Worm (Caenorhabditis elegans): ENCODE measurements around the gene sma-6.

The sma-6 gene

DNA sequence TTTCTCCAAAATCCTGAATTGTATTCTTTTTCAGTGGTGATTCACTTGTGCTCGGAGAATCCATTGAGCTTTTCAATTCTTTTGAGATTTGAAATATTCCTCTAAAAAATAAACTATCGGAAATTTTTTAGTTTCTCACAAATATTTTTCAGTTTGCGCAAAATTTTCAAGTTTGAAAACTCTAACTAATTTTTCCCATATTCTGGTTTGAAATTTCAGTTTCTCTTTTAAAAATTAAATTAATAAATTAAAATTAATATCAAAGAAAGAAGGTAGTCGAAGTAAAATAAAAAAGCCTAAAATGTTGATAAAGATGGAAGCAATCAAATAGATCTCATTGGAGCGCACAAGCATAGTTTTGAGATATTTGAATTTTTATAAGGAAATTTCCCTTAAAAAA, 27.6 kb downstream of the sma-6 start, which contains the start of gene C32D5.10:
C32D5.10 (minus strand) TSS at position 101 of the 400 bp plus-strand sequence.
- TF ChIP-seq pqm-1 (tag; optimal IDR thresholded peaks at IDR 0.05): no peak
- TF ChIP-seq madf-2 (tag; optimal IDR thresholded peaks at IDR 0.05): no peak
- TF ChIP-seq lin-11 (tag; optimal IDR thresholded peaks at IDR 0.05): no peak
- no peak for TF ChIP-seq fax-1 (tag; optimal IDR thresholded peaks at IDR 0.05)
- no peak for TF ChIP-seq rnt-1 (tag; optimal IDR thresholded peaks at IDR 0.05)
- no peak for TF ChIP-seq pha-4 (tag; optimal IDR thresholded peaks at IDR 0.05)
- no peak for TF ChIP-seq mec-3 (tag; optimal IDR thresholded peaks at IDR 0.05; ENCODE audit: borderline replicate concordance)
- no peak for TF ChIP-seq pat-9 (tag; optimal IDR thresholded peaks at IDR 0.05)
- TF ChIP-seq eyg-1 (tag; optimal IDR thresholded peaks at IDR 0.05): no peak
- TF ChIP-seq hlh-13 (GFP tag; optimal IDR thresholded peaks at IDR 0.05): no peak
- TF ChIP-seq ceh-34 (tag; optimal IDR thresholded peaks at IDR 0.05): no peak
- TF ChIP-seq pag-3 (tag; optimal IDR thresholded peaks at IDR 0.05; ENCODE audit: borderline replicate concordance): no peak
- no peak for TF ChIP-seq ceh-45 (GFP tag; IDR thresholded peaks at IDR 0.05)
- TF ChIP-seq elt-4 (tag; optimal IDR thresholded peaks at IDR 0.05): no peak
- TF ChIP-seq C08G9.2 (tag; optimal IDR thresholded peaks at IDR 0.05): no peak
- no peak for TF ChIP-seq pha-2 (tag; optimal IDR thresholded peaks at IDR 0.05)
- TF ChIP-seq dve-1 (tag; optimal IDR thresholded peaks at IDR 0.05): no peak

DNA sequence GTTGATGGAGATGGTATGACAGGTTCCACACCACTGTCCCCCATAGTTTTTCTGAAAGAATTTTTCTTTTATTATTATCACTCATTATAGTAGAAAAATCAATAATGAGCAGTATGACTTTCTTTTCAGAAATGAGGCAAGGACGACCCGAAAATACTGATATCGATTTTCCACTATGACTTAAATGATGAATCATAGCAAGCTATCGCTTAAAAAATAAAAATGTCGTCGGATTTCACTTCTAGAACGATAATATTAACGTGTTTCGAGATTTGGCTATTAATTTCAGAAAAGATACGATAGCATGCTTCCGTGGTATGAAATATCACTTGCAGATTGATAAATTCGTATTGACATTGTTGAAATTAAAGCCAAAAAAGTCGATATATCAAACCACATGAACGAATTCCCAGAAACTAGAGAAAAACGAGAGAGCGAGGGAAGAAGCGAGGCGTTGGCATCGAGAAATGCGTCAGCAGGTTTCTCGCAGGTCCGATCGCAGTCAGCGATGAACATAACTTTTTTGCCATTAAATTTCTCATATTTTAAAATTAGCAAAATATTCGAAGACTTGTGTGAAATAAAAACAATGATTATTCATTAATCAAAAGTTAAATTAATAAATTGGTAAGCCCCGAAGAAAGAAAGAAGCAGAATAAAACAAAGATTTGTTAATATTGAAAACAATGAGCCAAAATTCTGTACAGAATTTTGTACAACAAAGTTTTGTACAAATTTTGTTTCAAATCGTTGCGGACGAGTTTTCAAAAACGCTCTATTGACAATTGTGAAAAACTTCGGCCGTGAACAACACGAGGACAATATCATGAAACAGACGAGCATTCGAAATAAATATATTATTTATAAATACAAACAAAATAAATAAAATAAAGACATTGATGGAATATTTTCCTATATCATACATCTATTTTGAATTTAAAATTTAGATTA, 31.4 kb downstream of the sma-6 start, which contains the start of gene C32D5.11:
C32D5.11 (minus strand) TSS at position 51 of the 951 bp plus-strand sequence.
- TF ChIP-seq ceh-14 (tag; optimal IDR thresholded peaks at IDR 0.05) (peak; percentile 36), K09A11.1 (tag; optimal IDR thresholded peaks at IDR 0.05; ENCODE audit: insufficient read depth) (no peak), fkh-10 (GFP tag; optimal IDR thresholded peaks at IDR 0.05) (no peak), ceh-2 (tag; optimal IDR thresholded peaks at IDR 0.05) (no peak), pax-1 (tag; optimal IDR thresholded peaks at IDR 0.05) (peak; percentile 55), ceh-22 (tag; optimal IDR thresholded peaks at IDR 0.05) (no peak), elt-2 (tag; optimal IDR thresholded peaks at IDR 0.05) (peak; percentile 20), ceh-34 (tag; optimal IDR thresholded peaks at IDR 0.05) (peak; percentile 32), nfya-1 (tag; optimal IDR thresholded peaks at IDR 0.05) (peak; percentile 47), ama-1 (optimal IDR thresholded peaks at IDR 0.05) (no peak), pros-1 (tag; optimal IDR thresholded peaks at IDR 0.05) (no peak), ceh-9 (tag; optimal IDR thresholded peaks at IDR 0.05) (no peak), che-1 (tag; optimal IDR thresholded peaks at IDR 0.05) (no peak), pha-4 (tag; optimal IDR thresholded peaks at IDR 0.05) (no peak), tbx-2 (tag; optimal IDR thresholded peaks at IDR 0.05) (peak; percentile 51), nhr-232 (tag; optimal IDR thresholded peaks at IDR 0.05) (no peak), ceh-18 (tag; optimal IDR thresholded peaks at IDR 0.05) (peak; percentile 42), pat-9 (tag; optimal IDR thresholded peaks at IDR 0.05) (no peak), odd-2 (tag; optimal IDR thresholded peaks at IDR 0.05) (no peak), ref-2 (tag; optimal IDR thresholded peaks at IDR 0.05) (peak; percentile 23), dve-1 (tag; optimal IDR thresholded peaks at IDR 0.05) (no peak), dmd-4 (tag; optimal IDR thresholded peaks at IDR 0.05; ENCODE audit: borderline replicate concordance) (no peak), pha-2 (tag; optimal IDR thresholded peaks at IDR 0.05) (no peak), unc-3 (GFP tag; conservative IDR thresholded peaks at IDR 0.05) (0 out of 2 replicates have a peak, but pooled peaks have one; percentile 13), unc-3 (tag; optimal IDR thresholded peaks at IDR 0.05) (no peak), ceh-31 (tag; optimal IDR thresholded peaks at IDR 0.05) (peak; percentile 25), elt-4 (tag; optimal IDR thresholded peaks at IDR 0.05) (no peak), hlh-30 (tag; optimal IDR thresholded peaks at IDR 0.05; ENCODE audit: insufficient read depth) (peak; percentile 38), ceh-48 (tag; optimal IDR thresholded peaks at IDR 0.05) (peak; percentile 23), F13H6.1 (tag; optimal IDR thresholded peaks at IDR 0.05) (no peak)

Data from whole organism, late embryonic.